Fruit fly (Drosophila melanogaster): ENCODE measurements around the gene CG3982.

The CG3982 gene

dm6 chr3L:9399013-9399750 lies 18.0 kb downstream of the CG3982 start, which contains the start of gene CG4080 (continued):
- peak; percentile 29 for TF ChIP-seq twi (tag; optimal IDR thresholded peaks at IDR 0.05)
- TF ChIP-seq so (GFP tag; IDR thresholded peaks at IDR 0.05) = 0 out of 3 replicates have a peak, but pooled peaks have one; percentile 45
- no peak for TF ChIP-seq CG42726 (GFP tag; IDR thresholded peaks at IDR 0.05; ENCODE audit: partially characterized antibody)
- TF ChIP-seq disco-r (GFP tag; optimal IDR thresholded peaks at IDR 0.05) = peak; percentile 8
- no peak for TF ChIP-seq CG18619 (GFP tag; optimal IDR thresholded peaks at IDR 0.05)
- TF ChIP-seq danr (GFP tag; IDR thresholded peaks at IDR 0.05) = no peak
- TF ChIP-seq nmo (GFP tag; optimal IDR thresholded peaks at IDR 0.05) = peak; percentile 66
- no peak for TF ChIP-seq ara (GFP tag; IDR thresholded peaks at IDR 0.05)
- no peak for TF ChIP-seq CG7928 (GFP tag; optimal IDR thresholded peaks at IDR 0.05)
- no peak for TF ChIP-seq CG9817 (tag; optimal IDR thresholded peaks at IDR 0.05)
- no peak for TF ChIP-seq CG2889 (GFP tag; IDR thresholded peaks at IDR 0.05)
- TF ChIP-seq ewg (GFP tag; optimal IDR thresholded peaks at IDR 0.05) = peak; percentile 3
- no peak for TF ChIP-seq CG31388 (GFP tag; optimal IDR thresholded peaks at IDR 0.05)
- no peak for TF ChIP-seq br (optimal IDR thresholded peaks at IDR 0.05)
- peak; percentile 55 for TF ChIP-seq tna (GFP tag; IDR thresholded peaks at IDR 0.05; ENCODE audit: partially characterized antibody)
- peak; percentile 67 for TF ChIP-seq Sry-δ (GFP tag; optimal IDR thresholded peaks at IDR 0.05)
- TF ChIP-seq CG32767 (GFP tag; IDR thresholded peaks at IDR 0.05) = no peak
- peak; percentile 24; the same call in 1 of the 3 replicates for TF ChIP-seq hb (GFP tag; IDR thresholded peaks at IDR 0.05; ENCODE audit: partially characterized antibody)
- peak; percentile 25 for TF ChIP-seq CG33213 (GFP tag; optimal IDR thresholded peaks at IDR 0.05)
- TF ChIP-seq Bgb (GFP tag; IDR thresholded peaks at IDR 0.05; ENCODE audit: partially characterized antibody) = no peak; the same call in none of the 2 replicates
- no peak for TF ChIP-seq NC2α (GFP tag; optimal IDR thresholded peaks at IDR 0.05)
- TF ChIP-seq Max (GFP tag; optimal IDR thresholded peaks at IDR 0.05) = peak; percentile 38
- peak; percentile 6 for TF ChIP-seq CG13775 (GFP tag; optimal IDR thresholded peaks at IDR 0.05)
- TF ChIP-seq chinmo (GFP tag; IDR thresholded peaks at IDR 0.05; ENCODE audit: partially characterized antibody) = peak; percentile 57; the same call in 1 of the 4 replicates
- no peak for TF ChIP-seq CG12236 (GFP tag; optimal IDR thresholded peaks at IDR 0.05)
- peak; percentile 76 for TF ChIP-seq vnd (GFP tag; IDR thresholded peaks at IDR 0.05; ENCODE audit: partially characterized antibody)
- no peak for TF ChIP-seq az2 (GFP tag; optimal IDR thresholded peaks at IDR 0.05)
- TF ChIP-seq CG14667 (GFP tag; IDR thresholded peaks at IDR 0.05) = no peak
- TF ChIP-seq Dad (GFP tag; optimal IDR thresholded peaks at IDR 0.05) = no peak
- no peak for TF ChIP-seq dan (GFP tag; IDR thresholded peaks at IDR 0.05)
- peak; percentile 33 for TF ChIP-seq caup (GFP tag; optimal IDR thresholded peaks at IDR 0.05; ENCODE audit: severe bottlenecking)
- TF ChIP-seq aop (GFP tag; IDR thresholded peaks at IDR 0.05) = no peak
- no peak for TF ChIP-seq CG6254 (GFP tag; optimal IDR thresholded peaks at IDR 0.05)
- peak; percentile 32 for TF ChIP-seq sqz (GFP tag; optimal IDR thresholded peaks at IDR 0.05)
- TF ChIP-seq Side (GFP tag; optimal IDR thresholded peaks at IDR 0.05) = no peak
- TF ChIP-seq CG7839 (tag; optimal IDR thresholded peaks at IDR 0.05) = peak; percentile 15
- TF ChIP-seq chm (GFP tag; IDR thresholded peaks at IDR 0.05) = peak; percentile 13; the same call in 1 of the 2 replicates
- TF ChIP-seq CG17568 (GFP tag; optimal IDR thresholded peaks at IDR 0.05) = peak; percentile 34
- peak; percentile 3 for TF ChIP-seq CG12744 (GFP tag; optimal IDR thresholded peaks at IDR 0.05)
- TF ChIP-seq CG6175 (GFP tag; IDR thresholded peaks at IDR 0.05) = no peak
- no peak for TF ChIP-seq rib (GFP tag; IDR thresholded peaks at IDR 0.05)
- no peak for TF ChIP-seq CG7745 (tag; optimal IDR thresholded peaks at IDR 0.05)
- peak; percentile 52 for TF ChIP-seq lilli (GFP tag; optimal IDR thresholded peaks at IDR 0.05)
- TF ChIP-seq scrt (GFP tag; optimal IDR thresholded peaks at IDR 0.05) = peak; percentile 46
- TF ChIP-seq CG10565 (GFP tag; optimal IDR thresholded peaks at IDR 0.05) = no peak
- no peak for TF ChIP-seq Chrac-16 (GFP tag; optimal IDR thresholded peaks at IDR 0.05)
- TF ChIP-seq zen (tag; optimal IDR thresholded peaks at IDR 0.05) = peak; percentile 26
- 0 out of 3 replicates have a peak, but pooled peaks have one; percentile 33 for TF ChIP-seq mld (GFP tag; IDR thresholded peaks at IDR 0.05; ENCODE audit: partially characterized antibody)
- peak; percentile 44 for TF ChIP-seq Nf-YC (tag; optimal IDR thresholded peaks at IDR 0.05)

All from whole organism, embryonic.